Fruit fly (Drosophila melanogaster) whole organism, embryonic: ENCODE measurements around the gene CG10035.

Experiments
- Asciz ChIP-seq: fragments of 200-800 bp; sonication (Bioruptor generic); optimal IDR thresholded peaks from 2 replicates; lab custom pipeline; 2017; ENCODE audit warnings: missing biosample characterization, mild to moderate bottlenecking, missing genetic modification characterization, missing genetic modification reagents
- B-H2 ChIP-seq: fragments of 200-800 bp; sonication (Bioruptor generic); optimal IDR thresholded peaks from 2 replicates; lab custom pipeline; 2018; ENCODE audit warnings: missing biosample characterization, mild to moderate bottlenecking, missing genetic modification characterization
- Blimp-1 ChIP-seq: fragments of 200-800 bp; sonication (Bioruptor generic); optimal IDR thresholded peaks from 3 replicates; lab custom pipeline; 2018; ENCODE audit warnings: missing biosample characterization, missing genetic modification characterization, mild to moderate bottlenecking, moderate library complexity, missing genetic modification reagents
- CG10366 ChIP-seq: fragments of 200-800 bp; sonication (Bioruptor generic); IDR thresholded peaks from 2 replicates; pipeline ENCODE4 v1.3.6; 2022; ENCODE audit warnings: missing biosample characterization, missing genetic modification characterization
- CG11247 ChIP-seq: fragments of 200-800 bp; sonication (Bioruptor generic); IDR thresholded peaks from 2 replicates; pipeline ENCODE4 v1.3.6; 2022; ENCODE audit warnings: missing biosample characterization, missing genetic modification characterization
- CG12942 ChIP-seq: fragments of 200-800 bp; sonication (Bioruptor generic); optimal IDR thresholded peaks from 3 replicates; lab custom pipeline; 2016; ENCODE audit warnings: missing biosample characterization, missing genetic modification characterization
- CG13775 ChIP-seq: fragments of 200-800 bp; sonication (Bioruptor generic); optimal IDR thresholded peaks from 3 replicates; lab custom pipeline; 2017; ENCODE audit warnings: missing biosample characterization, mild to moderate bottlenecking, missing genetic modification characterization
- CG14050 ChIP-seq: fragments of 200-800 bp; sonication (Bioruptor generic); IDR thresholded peaks from 3 replicates; pipeline ENCODE4 v1.3.6; 2022; ENCODE audit warnings: missing biosample characterization, missing genetic modification characterization
- CG14667 ChIP-seq: fragments of 200-800 bp; sonication (Bioruptor generic); IDR thresholded peaks from 2 replicates; pipeline ENCODE4 v1.3.6; 2022; ENCODE audit warnings: missing biosample characterization, missing genetic modification characterization
- CG1603 ChIP-seq: fragments of 200-800 bp; sonication (Bioruptor generic); optimal IDR thresholded peaks from 2 replicates; lab custom pipeline; 2019; ENCODE audit warnings: missing biosample characterization, mild to moderate bottlenecking, missing genetic modification characterization, moderate library complexity
- CG1647 ChIP-seq: fragments of 200-800 bp; sonication (Bioruptor generic); optimal IDR thresholded peaks from 3 replicates; lab custom pipeline; 2016; ENCODE audit warnings: missing biosample characterization, missing genetic modification characterization
- CG17328 ChIP-seq: fragments of 200-800 bp; sonication (Bioruptor generic); IDR thresholded peaks from 2 replicates; pipeline ENCODE4 v1.3.6; 2022; ENCODE audit warnings: missing biosample characterization, missing genetic modification characterization
- CG17359 ChIP-seq: fragments of 200-800 bp; sonication (Bioruptor generic); optimal IDR thresholded peaks from 3 replicates; lab custom pipeline; 2018; ENCODE audit warnings: missing biosample characterization, mild to moderate bottlenecking, missing genetic modification characterization, moderate library complexity
- CG18011 ChIP-seq: fragments of 200-800 bp; sonication (Bioruptor generic); optimal IDR thresholded peaks from 2 replicates; lab custom pipeline; 2017; ENCODE audit warnings: missing biosample characterization, missing genetic modification characterization, mild to moderate bottlenecking, moderate library complexity, missing genotype
- CG18619 ChIP-seq: fragments of 200-800 bp; sonication (Bioruptor generic); optimal IDR thresholded peaks from 3 replicates; lab custom pipeline; 2017; ENCODE audit warnings: missing biosample characterization, mild to moderate bottlenecking, missing genetic modification characterization
- CG33213 ChIP-seq: fragments of 200-800 bp; sonication (Bioruptor generic); optimal IDR thresholded peaks from 3 replicates; lab custom pipeline; 2016; ENCODE audit warnings: missing biosample characterization, missing genetic modification characterization
- CG7786 ChIP-seq: fragments of 200-800 bp; sonication (Bioruptor generic); optimal IDR thresholded peaks from 2 replicates; lab custom pipeline; 2016; ENCODE audit warnings: missing biosample characterization, missing genetic modification characterization
- CG8281 ChIP-seq: fragments of 200-800 bp; sonication (Bioruptor generic); optimal IDR thresholded peaks from 2 replicates; lab custom pipeline; 2018; ENCODE audit warnings: missing biosample characterization, mild to moderate bottlenecking, missing genetic modification characterization, moderate library complexity
- Dp ChIP-seq: fragments of 200-800 bp; sonication (Bioruptor generic); optimal IDR thresholded peaks from 2 replicates; lab custom pipeline; 2018; ENCODE audit warnings: missing biosample characterization, mild to moderate bottlenecking, missing genetic modification characterization, moderate library complexity
- E2f1 ChIP-seq: fragments of 200-800 bp; sonication (Bioruptor generic); IDR thresholded peaks from 2 replicates; pipeline ENCODE4 v1.3.6; 2022; ENCODE audit warnings: missing biosample characterization, missing genetic modification characterization
- H15 ChIP-seq: fragments of 200-800 bp; sonication (Bioruptor generic); IDR thresholded peaks from 3 replicates; pipeline ENCODE4 v1.3.6; 2022; ENCODE audit warnings: missing biosample characterization, missing genetic modification characterization
- HLHmδ ChIP-seq: fragments of 200-800 bp; sonication (Bioruptor generic); optimal IDR thresholded peaks from 2 replicates; lab custom pipeline; 2018; ENCODE audit warnings: missing biosample characterization, mild to moderate bottlenecking, missing genetic modification characterization, moderate library complexity
- Hand ChIP-seq: fragments of 200-800 bp; sonication (Bioruptor generic); optimal IDR thresholded peaks from 2 replicates; lab custom pipeline; 2017; ENCODE audit warnings: mild to moderate bottlenecking, missing biosample characterization, missing genetic modification reagents, missing genetic modification characterization
- HmgZ ChIP-seq: fragments of 200-800 bp; sonication (Bioruptor generic); optimal IDR thresholded peaks from 2 replicates; lab custom pipeline; 2018; ENCODE audit warnings: missing biosample characterization, mild to moderate bottlenecking, missing genetic modification characterization
- Hsf ChIP-seq: fragments of 200-800 bp; sonication (Bioruptor generic); optimal IDR thresholded peaks from 3 replicates; lab custom pipeline; 2016; ENCODE audit warnings: missing biosample characterization, missing genetic modification characterization
- Meics ChIP-seq: fragments of 200-800 bp; sonication (Bioruptor generic); optimal IDR thresholded peaks from 2 replicates; lab custom pipeline; 2017; ENCODE audit warnings: missing biosample characterization, mild to moderate bottlenecking, missing genetic modification characterization
- NFAT ChIP-seq: fragments of 200-800 bp; sonication (Bioruptor generic); IDR thresholded peaks from 2 replicates; pipeline ENCODE4 v1.3.6; 2022; ENCODE audit warnings: missing biosample characterization, missing genetic modification characterization
- Vsx1 ChIP-seq: fragments of 200-800 bp; sonication (Bioruptor generic); optimal IDR thresholded peaks from 2 replicates; lab custom pipeline; 2017; ENCODE audit warnings: missing biosample characterization, mild to moderate bottlenecking, missing genetic modification characterization, missing genetic modification reagents
- ac ChIP-seq: fragments of 200-800 bp; sonication (Bioruptor generic); optimal IDR thresholded peaks from 3 replicates; lab custom pipeline; 2017; ENCODE audit warnings: missing biosample characterization, mild to moderate bottlenecking, missing genetic modification characterization
- ap ChIP-seq: fragments of 200-800 bp; sonication (Bioruptor generic); IDR thresholded peaks from 2 replicates; pipeline ENCODE4 v1.3.6; 2022; ENCODE audit warnings: missing biosample characterization, missing genetic modification characterization
- ase ChIP-seq: fragments of 200-800 bp; sonication (Bioruptor generic); IDR thresholded peaks from 3 replicates; pipeline ENCODE4 v1.3.6; 2022; ENCODE audit warnings: missing biosample characterization, missing genetic modification characterization
- bab2 ChIP-seq: fragments of 200-800 bp; sonication (Bioruptor generic); optimal IDR thresholded peaks from 2 replicates; lab custom pipeline; 2016; ENCODE audit warnings: missing biosample characterization, missing genetic modification characterization
- bsh ChIP-seq, 2 experiments: fragments of 200-800 bp; sonication (Bioruptor generic); optimal IDR thresholded peaks; 2 replicates each; lab custom pipeline; 2017 to 2018; ENCODE audit warnings: mild to moderate bottlenecking in 2 of 2, missing biosample characterization in 2 of 2, missing genetic modification characterization in 2 of 2, moderate library complexity in 1 of 2
- btn ChIP-seq: fragments of 200-800 bp; sonication (Bioruptor generic); optimal IDR thresholded peaks from 2 replicates; lab custom pipeline; 2016; ENCODE audit warnings: missing biosample characterization, missing genetic modification characterization
- cato ChIP-seq: fragments of 200-800 bp; sonication (Bioruptor generic); optimal IDR thresholded peaks from 2 replicates; lab custom pipeline; 2016; ENCODE audit warnings: missing biosample characterization, missing genetic modification characterization, borderline replicate concordance
- crc ChIP-seq: fragments of 200-800 bp; sonication (Bioruptor generic); optimal IDR thresholded peaks from 2 replicates; lab custom pipeline; 2016; ENCODE audit warnings: missing biosample characterization, missing genetic modification characterization
- croc ChIP-seq: fragments of 200-800 bp; sonication (Bioruptor generic); conservative IDR thresholded peaks from 3 replicates; pipeline ENCODE4 v1.3.6; 2022; ENCODE audit warnings: missing biosample characterization, missing genetic modification characterization
- dpn ChIP-seq, 2 experiments: fragments of 200-800 bp; sonication (Bioruptor generic); optimal IDR thresholded peaks; 3 replicates each; lab custom pipeline; 2016; ENCODE audit warnings: missing biosample characterization in 2 of 2, missing genetic modification characterization in 2 of 2
- gfzf ChIP-seq: fragments of 200-800 bp; sonication (Bioruptor generic); optimal IDR thresholded peaks from 2 replicates; lab custom pipeline; 2016; ENCODE audit warnings: missing biosample characterization, mild to moderate bottlenecking, missing genetic modification characterization, moderate library complexity
- grau ChIP-seq: fragments of 200-800 bp; optimal IDR thresholded peaks from 3 replicates; lab custom pipeline; 2019; ENCODE audit warnings: missing biosample characterization, mild to moderate bottlenecking, missing genetic modification characterization, moderate library complexity
- ind ChIP-seq: fragments of 200-800 bp; sonication (Bioruptor generic); optimal IDR thresholded peaks from 3 replicates; lab custom pipeline; 2016; ENCODE audit warnings: missing biosample characterization, missing genetic modification characterization
- nmo ChIP-seq: fragments of 200-800 bp; sonication (Bioruptor generic); optimal IDR thresholded peaks from 2 replicates; lab custom pipeline; 2018; ENCODE audit warnings: missing biosample characterization, mild to moderate bottlenecking, missing genetic modification characterization, moderate library complexity
- org-1 ChIP-seq: fragments of 200-800 bp; sonication (Bioruptor generic); optimal IDR thresholded peaks from 2 replicates; lab custom pipeline; 2017; ENCODE audit warnings: missing biosample characterization, missing genetic modification characterization
- p53 ChIP-seq: fragments of 200-800 bp; sonication (Bioruptor generic); optimal IDR thresholded peaks from 2 replicates; lab custom pipeline; 2016; ENCODE audit warnings: missing biosample characterization, missing genetic modification characterization
- pros ChIP-seq: fragments of 200-800 bp; sonication (Bioruptor generic); optimal IDR thresholded peaks from 3 replicates; lab custom pipeline; 2019; ENCODE audit warnings: missing biosample characterization, mild to moderate bottlenecking, missing genetic modification characterization, moderate library complexity
- pzg ChIP-seq: fragments of 200-800 bp; sonication (Bioruptor generic); optimal IDR thresholded peaks from 3 replicates; lab custom pipeline; 2018; ENCODE audit warnings: missing biosample characterization, mild to moderate bottlenecking, missing genetic modification characterization, moderate library complexity
- tgo ChIP-seq: fragments of 200-800 bp; sonication (Bioruptor generic); IDR thresholded peaks from 3 replicates; pipeline ENCODE4 v1.3.6; 2022; ENCODE audit warnings: missing biosample characterization, missing genetic modification characterization
- unpg ChIP-seq: fragments of 200-800 bp; sonication (Bioruptor generic); optimal IDR thresholded peaks from 3 replicates; lab custom pipeline; 2018; ENCODE audit warnings: missing biosample characterization, mild to moderate bottlenecking, missing genetic modification characterization, moderate library complexity
- usp ChIP-seq: fragments of >200 bp; optimal IDR thresholded peaks from 2 replicates; lab custom pipeline; 2017; ENCODE audit warnings: missing biosample characterization, missing genetic modification characterization
- wor ChIP-seq: fragments of 200-800 bp; sonication (Bioruptor generic); IDR thresholded peaks from 2 replicates; pipeline ENCODE4 v1.3.6; 2022; ENCODE audit warnings: missing biosample characterization, missing genetic modification characterization

CG10035 gene

DNA sequence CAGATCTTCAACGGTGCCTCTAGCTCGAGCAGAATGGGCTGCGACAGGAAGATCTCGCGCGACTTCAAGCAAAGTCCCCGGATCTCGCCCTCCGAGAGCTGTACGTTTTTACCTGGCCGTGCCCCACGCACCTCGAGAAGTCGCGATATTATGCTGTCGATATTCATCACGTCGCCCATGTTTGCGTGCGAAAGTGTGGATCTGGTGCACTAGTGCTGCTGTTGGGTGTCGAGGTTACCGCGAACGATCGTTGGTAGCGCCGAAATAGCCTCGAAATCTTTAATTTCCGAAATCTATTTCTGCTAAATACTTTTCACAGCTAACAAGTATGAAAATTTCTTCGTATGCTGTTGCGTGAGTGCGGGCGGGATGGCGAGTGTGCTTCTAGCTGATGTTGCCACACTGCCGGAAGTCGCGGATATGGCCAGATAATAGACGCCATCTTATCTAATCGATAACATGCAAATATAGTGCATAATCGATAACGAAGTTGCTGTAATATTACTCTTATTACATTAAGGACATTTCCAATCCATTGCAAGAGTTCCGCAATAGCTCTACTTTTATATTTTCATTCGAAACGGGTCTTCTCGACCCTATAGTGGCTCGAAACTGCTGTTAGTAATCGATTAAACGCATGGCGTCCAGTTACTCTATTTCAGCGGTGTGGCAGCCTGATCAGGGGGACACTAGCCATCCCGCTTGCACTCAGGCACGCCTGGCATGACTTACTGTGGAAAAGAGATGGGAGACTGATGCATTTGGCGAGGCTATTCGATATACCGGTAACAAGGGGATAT lies 43.2 kb upstream of the CG10035 start, which contains the start of gene Pp1-87B (continued):
- TF ChIP-seq CG1647 (GFP tag; lab: Kevin White, UChicago) (no peak), Blimp-1 (GFP tag; lab: Kevin White, UChicago) (no peak), dpn (GFP tag; optimal IDR thresholded peaks at IDR 0.05; lab: Kevin White, UChicago) (peak in 1 of 2 experiments; percentile 11), CG17328 (GFP tag; lab: Robert Waterston, UW) (no peak), usp (GFP tag; lab: Kevin White, UChicago) (no peak), Meics (peak; percentile 56), Hsf (GFP tag; lab: Kevin White, UChicago) (peak; percentile 13), cato (GFP tag; lab: Kevin White, UChicago) (no peak), unpg (GFP tag; lab: Kevin White, UChicago) (no peak), croc (GFP tag; lab: Robert Waterston, UW) (no peak), ind (GFP tag; lab: Kevin White, UChicago) (no peak), bab2 (no peak), nmo (peak; percentile 72), CG18011 (GFP tag; lab: Kevin White, UChicago) (no peak), CG8281 (tag; lab: Kevin White, UChicago) (no peak), CG14667 (GFP tag; lab: Robert Waterston, UW) (no peak), tgo (GFP tag; lab: Robert Waterston, UW) (no peak), CG11247 (GFP tag; lab: Robert Waterston, UW) (no peak), NFAT (no peak), grau (tag; lab: Kevin White, UChicago) (no peak), Asciz (GFP tag; lab: Kevin White, UChicago) (no peak), CG33213 (GFP tag; lab: Kevin White, UChicago) (no peak), Vsx1 (GFP tag; lab: Kevin White, UChicago) (no peak), H15 (GFP tag; lab: Robert Waterston, UW) (no peak), CG10366 (no peak), gfzf (GFP tag; lab: Kevin White, UChicago) (peak; percentile 17), CG7786 (peak; percentile 2), pzg (GFP tag; lab: Kevin White, UChicago) (peak; percentile 77), CG18619 (peak; percentile 37), B-H2 (GFP tag; lab: Kevin White, UChicago) (no peak), HLHmδ (GFP tag; lab: Kevin White, UChicago) (peak; percentile 61), wor (GFP tag; lab: Robert Waterston, UW) (no peak), CG12942 (GFP tag; lab: Kevin White, UChicago) (no peak), org-1 (no peak), CG13775 (peak; percentile 34), Hand (GFP tag; lab: Kevin White, UChicago) (no peak), ac (GFP tag; lab: Kevin White, UChicago) (no peak), crc (GFP tag; lab: Kevin White, UChicago) (no peak), btn (no peak), CG17359 (tag; lab: Kevin White, UChicago) (no peak), HmgZ (tag; lab: Kevin White, UChicago) (peak; percentile 37), E2f1 (GFP tag; lab: Robert Waterston, UW) (no peak), ap (no peak), CG14050 (GFP tag; lab: Robert Waterston, UW) (no peak), pros (no peak), ase (no peak), CG1603 (peak; percentile 19), Dp (GFP tag; lab: Kevin White, UChicago) (peak; percentile 60), bsh (GFP tag; optimal IDR thresholded peaks at IDR 0.05; lab: Kevin White, UChicago) (no peak), p53 (GFP tag; lab: Kevin White, UChicago) (peak; percentile 14)
